Fruit fly (Drosophila melanogaster): ENCODE data around the gene CG9147.
A peak's percentile ranks its signal among the peaks of the same experiment; 100 is the strongest.

CG9147 gene

dm6 chr2L:6098479-6099269 is 32.9 kb downstream of the CG9147 start, which contains the start of gene CG9175 (continued):
- no peak for TF ChIP-seq CG3407 (GFP tag; optimal IDR thresholded peaks at IDR 0.05)
- TF ChIP-seq NfI (GFP tag; optimal IDR thresholded peaks at IDR 0.05) = peak; percentile 56
- TF ChIP-seq H2.0 (GFP tag; IDR thresholded peaks at IDR 0.05) = no peak
- peak; percentile 4 for TF ChIP-seq gem (tag; optimal IDR thresholded peaks at IDR 0.05)

- TF ChIP-seq row (GFP tag; IDR thresholded peaks at IDR 0.05) (peak; percentile 4; the same call in 1 of the 3 replicates), chinmo (GFP tag; IDR thresholded peaks at IDR 0.05; ENCODE audit: partially characterized antibody) (no peak), Dll (GFP tag; IDR thresholded peaks at IDR 0.05; ENCODE audit: partially characterized antibody) (no peak), Ets65A (GFP tag) (peak; percentile 10), CG14710 (tag; optimal IDR thresholded peaks at IDR 0.05) (no peak), sens (GFP tag) (peak; percentile 49), chm (GFP tag; IDR thresholded peaks at IDR 0.05) (no peak)
Measured at dm6 chr2L:6099270-6099644, 33.5 kb downstream of the CG9147 start.

dm6 chr2L:6100202-6100689 is 34.4 kb downstream of the CG9147 start, which contains the start of gene stai:
stai (plus strand) TSS chr2L:6100377.
- no peak for TF ChIP-seq abd-A (tag; optimal IDR thresholded peaks at IDR 0.05)
- 0 out of 4 replicates have a peak, but pooled peaks have one; percentile 22 for TF ChIP-seq Dll (GFP tag; IDR thresholded peaks at IDR 0.05; ENCODE audit: partially characterized antibody)
- no peak for TF ChIP-seq CG34422 (GFP tag; IDR thresholded peaks at IDR 0.05)
- TF ChIP-seq Eip74EF (GFP tag; optimal IDR thresholded peaks at IDR 0.05) = no peak
- TF ChIP-seq CG1832 (GFP tag; optimal IDR thresholded peaks at IDR 0.05) = peak; percentile 22
- no peak for TF ChIP-seq CG30431 (GFP tag; optimal IDR thresholded peaks at IDR 0.05)
- TF ChIP-seq CG10321 (GFP tag; IDR thresholded peaks at IDR 0.05) = peak; percentile 83
- TF ChIP-seq Adf1 (GFP tag; IDR thresholded peaks at IDR 0.05) = peak; percentile 83
- TF ChIP-seq crp (GFP tag; optimal IDR thresholded peaks at IDR 0.05) = peak in 1 of 2 experiments; percentile 47
- peak in 1 of 2 experiments; percentile 58 for TF ChIP-seq bsh (GFP tag; optimal IDR thresholded peaks at IDR 0.05)
- TF ChIP-seq Blimp-1 (GFP tag; optimal IDR thresholded peaks at IDR 0.05) = peak; percentile 40
- peak; percentile 84 for TF ChIP-seq Myb (GFP tag; optimal IDR thresholded peaks at IDR 0.05)
- 0 out of 3 replicates have a peak, but pooled peaks have one; percentile 13 for TF ChIP-seq Aef1 (GFP tag; IDR thresholded peaks at IDR 0.05)
- peak; percentile 86 for TF ChIP-seq CG4360 (GFP tag; IDR thresholded peaks at IDR 0.05)
- TF ChIP-seq insv (GFP tag; optimal IDR thresholded peaks at IDR 0.05) = no peak
- 0 out of 4 replicates have a peak, but pooled peaks have one; percentile 24 for TF ChIP-seq chinmo (GFP tag; IDR thresholded peaks at IDR 0.05; ENCODE audit: partially characterized antibody)
- peak; percentile 12 for TF ChIP-seq Deaf1 (tag; optimal IDR thresholded peaks at IDR 0.05)
- no peak for TF ChIP-seq gem (tag; optimal IDR thresholded peaks at IDR 0.05)
- TF ChIP-seq nom (GFP tag; optimal IDR thresholded peaks at IDR 0.05) = peak; percentile 80
- TF ChIP-seq CG13287 (GFP tag; IDR thresholded peaks at IDR 0.05; ENCODE audit: partially characterized antibody) = 0 out of 2 replicates have a peak, but pooled peaks have one; percentile 16
- TF ChIP-seq MBD-R2 (GFP tag; IDR thresholded peaks at IDR 0.05) = 0 out of 2 replicates have a peak, but pooled peaks have one; percentile 12
- TF ChIP-seq E2f2 (GFP tag; IDR thresholded peaks at IDR 0.05) = peak; percentile 34; the same call in 1 of the 2 replicates
- 0 out of 3 replicates have a peak, but pooled peaks have one; percentile 24 for TF ChIP-seq ci (GFP tag; IDR thresholded peaks at IDR 0.05)
- TF ChIP-seq CG7556 (GFP tag; optimal IDR thresholded peaks at IDR 0.05) = no peak

All from whole organism, embryonic.